Worm (Caenorhabditis elegans) whole organism, dauer: Measurements from ENCODE around the gene W04B5.6.

ENCODE experiments used
- unc-62 ChIP-seq: sonication (generic microtip); optimal IDR thresholded peaks from 2 replicates; lab custom pipeline; 2017; ENCODE audit warnings: missing biosample characterization, missing genetic modification reagents, missing genetic modification characterization

W04B5.6 gene

DNA sequence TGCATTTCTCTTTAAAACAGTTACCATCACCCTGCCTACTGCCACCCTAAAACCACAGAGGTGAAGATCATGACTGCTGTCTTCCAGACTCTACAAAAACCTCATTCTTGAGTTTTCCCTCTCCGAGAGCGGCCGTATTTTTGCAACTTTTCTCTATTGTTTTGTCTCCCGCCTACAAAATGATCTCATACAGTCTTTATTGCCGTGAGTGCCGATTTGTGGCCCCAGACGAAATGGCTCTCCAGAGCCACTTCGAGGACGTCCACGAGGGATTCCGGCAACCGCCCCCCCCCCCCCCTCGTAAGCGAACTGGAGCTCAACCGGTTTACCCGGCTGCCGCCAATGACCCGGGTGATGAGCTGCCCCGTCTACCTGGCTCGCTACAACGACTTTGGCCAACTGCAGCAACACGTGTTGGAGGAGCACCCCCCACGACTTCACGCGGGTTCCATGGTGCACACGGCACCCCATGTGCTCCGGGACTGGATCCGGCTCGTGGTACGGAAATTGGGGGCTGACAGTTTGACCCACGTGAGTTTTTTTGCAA is 10.4 kb downstream of the W04B5.6 start:
- no peak for TF ChIP-seq unc-62 (GFP tag; lab: Kevin White, UChicago)

- no peak for TF ChIP-seq unc-62 (GFP tag; lab: Kevin White, UChicago)
Measured at ce11 chrIII:2423638-2424037, 11.6 kb downstream of the W04B5.6 start.

DNA sequence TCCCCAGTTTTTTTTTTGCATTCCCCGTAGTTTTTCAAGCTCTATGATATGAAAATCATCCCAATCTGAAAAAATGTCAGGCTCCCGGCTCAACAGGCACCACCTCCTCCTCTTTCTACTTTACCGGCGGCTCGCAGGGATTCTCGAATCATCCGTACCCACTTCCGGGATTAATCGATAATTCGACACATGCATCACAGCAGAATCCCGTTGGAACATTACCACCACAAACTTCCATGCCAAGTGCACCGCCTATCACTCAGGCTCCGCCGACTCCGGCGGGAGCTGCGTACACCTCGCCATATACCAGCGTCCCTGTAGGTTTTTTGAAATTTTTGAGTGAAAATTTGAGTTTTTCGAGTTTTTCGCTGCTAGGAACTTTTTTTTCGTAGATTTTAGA is 14.0 kb downstream of the W04B5.6 start:
- no peak for TF ChIP-seq unc-62 (GFP tag; lab: Kevin White, UChicago)

- TF ChIP-seq unc-62 (GFP tag; lab: Kevin White, UChicago), result no peak
Measured at ce11 chrIII:2419504-2419903, 15.8 kb downstream of the W04B5.6 start.

DNA sequence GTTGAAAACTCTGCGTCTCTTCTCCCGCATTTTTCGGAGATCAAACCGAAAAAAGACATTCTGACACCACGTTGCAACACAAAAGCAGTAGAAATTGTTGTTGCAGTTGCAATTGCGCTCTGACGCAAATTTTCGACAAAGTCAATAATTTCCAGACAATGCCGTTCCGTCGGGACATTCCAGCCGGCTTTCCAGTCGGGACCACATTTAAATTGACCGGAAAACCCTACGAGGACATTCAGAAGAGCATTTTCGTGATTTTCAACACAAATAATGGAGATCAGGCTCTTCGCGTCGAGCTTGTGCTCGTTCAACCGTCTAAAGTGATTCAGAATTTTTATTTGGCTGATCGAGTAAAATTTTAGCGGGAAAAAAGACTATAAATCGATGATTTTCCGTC is 16.3 kb downstream of the W04B5.6 start:
- TF ChIP-seq unc-62 (GFP tag; lab: Kevin White, UChicago), result no peak

ce11 chrIII:2418159-2418658 is 17.1 kb downstream of the W04B5.6 start, which contains the start of the genes W04B5.5 and W04B5.3:
W04B5.5 (minus strand) TSS chrIII:2418209.
W04B5.3 (plus strand) TSS chrIII:2418514.
- TF ChIP-seq unc-62 (GFP tag; lab: Kevin White, UChicago), result no peak

- TF ChIP-seq unc-62 (GFP tag; lab: Kevin White, UChicago), result no peak
Measured at ce11 chrIII:2410925-2411450, 24.3 kb downstream of the W04B5.6 start, which contains the start of gene mrpl-30. mrpl-30 (minus strand) TSS chrIII:2410975.

DNA sequence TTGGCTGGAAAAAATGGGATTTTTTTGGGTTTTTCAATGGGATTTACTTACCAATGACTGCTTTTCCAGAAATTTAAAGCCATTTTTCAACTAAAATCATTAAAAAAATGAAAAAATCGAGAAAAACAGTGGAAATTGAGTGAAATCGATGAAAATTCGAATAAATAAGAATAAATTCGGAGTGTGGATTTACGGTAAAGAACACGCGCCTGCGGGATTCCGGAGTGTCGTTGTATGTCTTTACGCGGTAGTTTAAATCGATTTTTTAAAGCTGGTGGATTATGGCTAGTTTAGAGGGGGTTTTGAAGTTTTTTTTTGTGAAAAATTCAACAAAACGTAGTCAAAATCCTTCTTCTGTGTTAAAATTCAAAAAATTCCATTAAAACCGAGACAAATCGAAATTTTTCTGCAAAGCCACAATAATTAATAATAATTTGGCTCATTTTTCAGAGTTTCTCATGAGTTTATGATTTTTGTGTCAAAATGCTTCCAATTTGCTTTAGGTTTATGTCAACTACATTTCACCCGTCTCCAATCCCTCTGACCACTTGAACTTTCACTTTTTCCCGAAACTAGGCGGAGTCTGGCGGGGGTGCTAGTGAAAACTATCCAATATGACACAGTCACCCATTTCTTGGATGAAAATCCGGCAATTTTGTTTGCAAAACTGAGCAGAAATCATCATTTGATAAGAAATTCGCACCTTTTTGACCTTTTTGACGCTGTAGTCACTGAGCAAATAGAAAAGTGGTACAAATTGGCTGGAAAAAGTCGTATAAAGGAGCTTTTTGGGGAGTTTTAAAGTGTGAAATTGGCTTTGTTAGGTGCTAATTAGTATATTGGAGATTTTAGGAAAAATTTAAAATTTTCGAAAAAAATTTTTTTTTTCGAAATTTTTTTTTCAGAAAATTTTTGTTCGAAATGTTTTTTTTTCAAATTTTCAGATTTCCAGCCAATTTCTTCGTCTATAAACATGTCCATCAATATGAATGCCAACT is 33.8 kb downstream of the W04B5.6 start, which contains the start of the genes cic-1 and strm-1:
Gene cic-1 (minus strand): TSS at position 96 of the 998 bp plus-strand sequence.
Gene strm-1 (plus strand): TSS at position 945 of the 998 bp plus-strand sequence.
- no peak for TF ChIP-seq unc-62 (GFP tag; lab: Kevin White, UChicago)

- no peak for TF ChIP-seq unc-62 (GFP tag; lab: Kevin White, UChicago)
Measured at ce11 chrIII:2393666-2394154, 41.6 kb downstream of the W04B5.6 start.

ce11 chrIII:2391704-2392103 is 43.6 kb downstream of the W04B5.6 start:
- TF ChIP-seq unc-62 (GFP tag; lab: Kevin White, UChicago), result no peak

ce11 chrIII:2386483-2386882 is 48.8 kb downstream of the W04B5.6 start, which contains the start of gene H14E04.3:
H14E04.3 (minus strand) TSS chrIII:2386583.
- TF ChIP-seq unc-62 (GFP tag; lab: Kevin White, UChicago), result no peak
